Worm (Caenorhabditis elegans) whole organism, young adult: ENCODE measurements around the gene glb-20.

Experiments used
- B0019.2 ChIP-seq: fragments of 200-800 bp; sonication (Bioruptor generic); conservative IDR thresholded peaks from 2 replicates; pipeline ENCODE4 v1.3.6; 2022; ENCODE audit warnings: missing genetic modification reagents, missing genetic modification characterization, missing compliant biosample characterization
- D2030.7 ChIP-seq: fragments of 200-800 bp; sonication (Bioruptor generic); IDR thresholded peaks from 2 replicates; pipeline ENCODE4 v1.3.6; 2022; ENCODE audit warnings: missing genetic modification reagents, missing genetic modification characterization, missing compliant biosample characterization
- F22D6.2 ChIP-seq: sonication (generic microtip); optimal IDR thresholded peaks from 2 replicates; lab custom pipeline; 2016; ENCODE audit warnings: mild to moderate bottlenecking, missing genetic modification characterization, missing compliant biosample characterization
- F33H1.4 ChIP-seq: fragments of 200-800 bp; sonication (Bioruptor generic); IDR thresholded peaks from 2 replicates; pipeline ENCODE4 v1.3.6; 2022; ENCODE audit warnings: missing genetic modification reagents, missing genetic modification characterization, missing compliant biosample characterization
- F49E8.2 ChIP-seq: sonication (generic microtip); optimal IDR thresholded peaks from 3 replicates; lab custom pipeline; 2017; ENCODE audit warnings: missing genetic modification characterization, mild to moderate bottlenecking, missing compliant biosample characterization, antibody characterized with exemption, moderate library complexity; ENCODE audit not compliant: insufficient read depth
- F55B11.4 ChIP-seq: sonication (generic microtip); optimal IDR thresholded peaks from 2 replicates; lab custom pipeline; 2016; ENCODE audit warnings: missing compliant biosample characterization, missing genetic modification characterization, borderline replicate concordance; ENCODE audit not compliant: insufficient read depth
- T07F8.4 ChIP-seq: sonication (generic microtip); optimal IDR thresholded peaks from 2 replicates; lab custom pipeline; 2016; ENCODE audit warnings: mild to moderate bottlenecking, missing genetic modification characterization, moderate library complexity, missing compliant biosample characterization
- Y56A3A.18 ChIP-seq: fragments of 200-800 bp; sonication (Bioruptor generic); IDR thresholded peaks from 2 replicates; pipeline ENCODE4 v1.3.6; 2022; ENCODE audit warnings: missing genetic modification reagents, missing genetic modification characterization, missing compliant biosample characterization
- ZK185.1 ChIP-seq: sonication (generic microtip); optimal IDR thresholded peaks from 2 replicates; lab custom pipeline; 2016; ENCODE audit warnings: mild to moderate bottlenecking, missing genetic modification characterization, missing compliant biosample characterization; ENCODE audit not compliant: poor library complexity, severe bottlenecking
- ama-1 ChIP-seq, 3 experiments: fragments of 150-350 bp in 1 of 3; sonication (generic microtip) in 2 of 3; optimal IDR thresholded peaks; 2 replicates each; lab custom pipeline; 2014 to 2018; ENCODE audit warnings: missing biosample characterization in 2 of 3, missing genetic modification characterization in 2 of 3, missing genetic modification reagents in 2 of 3
- attf-3 ChIP-seq: fragments of 200-800 bp; sonication (Bioruptor generic); conservative IDR thresholded peaks from 2 replicates; pipeline ENCODE4 v1.3.6; 2022; ENCODE audit warnings: missing genetic modification reagents, missing genetic modification characterization, missing compliant biosample characterization
- ccch-3 ChIP-seq: fragments of 200-800 bp; sonication (Bioruptor generic); optimal IDR thresholded peaks from 2 replicates; lab custom pipeline; 2018; ENCODE audit warnings: mild to moderate bottlenecking, missing genetic modification characterization, missing compliant biosample characterization
- cebp-1 ChIP-seq, 2 experiments: fragments of 200-800 bp in 1 of 2; sonication (Bioruptor generic) in 1 of 2; sonication (generic microtip) in 1 of 2; IDR thresholded peaks in 1 of 2; optimal IDR thresholded peaks in 1 of 2; 2 replicates each; pipeline versions ENCODE4 v1.3.6 to Lab custom; 2017 to 2022; ENCODE audit warnings: missing compliant biosample characterization in 2 of 2, missing genetic modification characterization in 2 of 2, mild to moderate bottlenecking in 1 of 2, missing genetic modification reagents in 1 of 2, moderate library complexity in 1 of 2
- ceh-40 ChIP-seq: fragments of 200-800 bp; sonication (Bioruptor generic); IDR thresholded peaks from 2 replicates; pipeline ENCODE4 v1.3.6; 2022; ENCODE audit warnings: missing genetic modification characterization, missing compliant biosample characterization
- dox-1 ChIP-seq: fragments of 200-800 bp; sonication (Bioruptor generic); IDR thresholded peaks from 2 replicates; pipeline ENCODE4 v1.3.6; 2022; ENCODE audit warnings: missing genetic modification reagents, missing genetic modification characterization, missing compliant biosample characterization
- ets-4 ChIP-seq: fragments of 200-800 bp; sonication (Bioruptor generic); optimal IDR thresholded peaks from 2 replicates; lab custom pipeline; 2018; ENCODE audit warnings: mild to moderate bottlenecking, missing genetic modification characterization, missing compliant biosample characterization
- fkh-3 ChIP-seq: sonication (generic microtip); optimal IDR thresholded peaks from 2 replicates; lab custom pipeline; 2016; ENCODE audit warnings: mild to moderate bottlenecking, missing genetic modification characterization, missing compliant biosample characterization
- hmg-1.2 ChIP-seq: fragments of 200-800 bp; sonication (Bioruptor generic); IDR thresholded peaks from 2 replicates; pipeline ENCODE4 v1.3.6; 2022; ENCODE audit warnings: missing genetic modification reagents, missing genetic modification characterization, missing compliant biosample characterization
- lin-40 ChIP-seq: sonication (generic microtip); optimal IDR thresholded peaks from 2 replicates; lab custom pipeline; 2016; ENCODE audit warnings: missing genetic modification characterization, mild to moderate bottlenecking, missing compliant biosample characterization, missing genotype, missing genetic modification reagents
- lir-1 ChIP-seq: fragments of 200-800 bp; sonication (Bioruptor generic); conservative IDR thresholded peaks from 2 replicates; pipeline ENCODE4 v1.3.6; 2022; ENCODE audit warnings: missing genetic modification reagents, missing genetic modification characterization, missing compliant biosample characterization
- lsy-27 ChIP-seq: sonication (generic microtip); optimal IDR thresholded peaks from 2 replicates; lab custom pipeline; 2017; ENCODE audit warnings: missing genetic modification characterization, mild to moderate bottlenecking, missing compliant biosample characterization, antibody characterized with exemption, missing genotype, borderline replicate concordance; ENCODE audit not compliant: insufficient read depth
- madf-6 ChIP-seq: fragments of 200-800 bp; sonication (Bioruptor generic); IDR thresholded peaks from 2 replicates; pipeline ENCODE4 v1.3.6; 2022; ENCODE audit warnings: missing genetic modification reagents, missing genetic modification characterization, missing compliant biosample characterization
- mcd-1 ChIP-seq: fragments of 200-800 bp; sonication (Bioruptor generic); IDR thresholded peaks from 2 replicates; pipeline ENCODE4 v1.3.6; 2022; ENCODE audit warnings: missing genetic modification reagents, missing genetic modification characterization, missing compliant biosample characterization
- nfyb-1 ChIP-seq: fragments of 200-800 bp; sonication (Bioruptor generic); IDR thresholded peaks from 2 replicates; pipeline ENCODE4 v1.3.6; 2022; ENCODE audit warnings: missing genetic modification reagents, missing genetic modification characterization, missing compliant biosample characterization
- nhr-80 ChIP-seq: sonication (generic microtip); optimal IDR thresholded peaks from 2 replicates; lab custom pipeline; 2016; ENCODE audit warnings: missing genetic modification characterization, missing compliant biosample characterization
- sea-2 ChIP-seq: fragments of 200-800 bp; sonication (Bioruptor generic); IDR thresholded peaks from 2 replicates; pipeline ENCODE4 v1.3.6; 2022; ENCODE audit warnings: missing genetic modification characterization, missing compliant biosample characterization
- tbp1 ChIP-seq: fragments of 200-800 bp; sonication (Bioruptor generic); optimal IDR thresholded peaks from 2 replicates; lab custom pipeline; 2018; ENCODE audit warnings: mild to moderate bottlenecking, missing genetic modification characterization, missing compliant biosample characterization
- ztf-18 ChIP-seq: sonication (generic microtip); optimal IDR thresholded peaks from 2 replicates; lab custom pipeline; 2016; ENCODE audit warnings: missing genotype, mild to moderate bottlenecking, missing genetic modification characterization, missing compliant biosample characterization

Gene glb-20

ce11 chrX:13544544-13545021 is 11.4 kb downstream of the glb-20 start (continued):
- TF ChIP-seq lir-1 (GFP tag; lab: Robert Waterston, UW), result no peak
- TF ChIP-seq tbp1 (GFP tag; lab: Kevin White, UChicago), result no peak
- no peak for TF ChIP-seq mcd-1 (GFP tag; lab: Robert Waterston, UW)
- no peak for TF ChIP-seq lsy-27
- TF ChIP-seq Y56A3A.18, result no peak
- TF ChIP-seq T07F8.4, result no peak
- TF ChIP-seq attf-3 (GFP tag; lab: Robert Waterston, UW), result no peak
- no peak for TF ChIP-seq D2030.7 (GFP tag; lab: Robert Waterston, UW)

- TF ChIP-seq ceh-40 (GFP tag; lab: Robert Waterston, UW), result no peak
- TF ChIP-seq ama-1 (optimal IDR thresholded peaks at IDR 0.05; lab: Kevin White, UChicago), result peak; percentile 83
- TF ChIP-seq ama-1 (GFP tag; optimal IDR thresholded peaks at IDR 0.05; lab: Kevin White, UChicago), result no peak
- no peak for TF ChIP-seq ets-4 (GFP tag; lab: Kevin White, UChicago)
- no peak for TF ChIP-seq D2030.7 (GFP tag; lab: Robert Waterston, UW)
- TF ChIP-seq attf-3 (GFP tag; lab: Robert Waterston, UW), result no peak
- TF ChIP-seq ZK185.1 (tag; lab: Kevin White, UChicago), result no peak
- TF ChIP-seq F22D6.2, result no peak
- TF ChIP-seq fkh-3 (tag; lab: Kevin White, UChicago), result peak; percentile 4
- TF ChIP-seq sea-2 (GFP tag; lab: Robert Waterston, UW), result no peak
- TF ChIP-seq madf-6 (GFP tag; lab: Robert Waterston, UW), result no peak
- no peak for TF ChIP-seq F33H1.4 (GFP tag; lab: Robert Waterston, UW)
These were observed 12.6 kb downstream of the glb-20 start for ce11 chrX:13543350-13543749.

- TF ChIP-seq nfyb-1 (0 out of 2 replicates have a peak, but pooled peaks have one; percentile 31), hmg-1.2 (GFP tag; lab: Robert Waterston, UW) (0 out of 2 replicates have a peak, but pooled peaks have one; percentile 13), dox-1 (GFP tag; lab: Robert Waterston, UW) (no peak), F49E8.2 (no peak), ama-1 (optimal IDR thresholded peaks at IDR 0.05; lab: Kevin White, UChicago) (peak; percentile 88), ama-1 (GFP tag; optimal IDR thresholded peaks at IDR 0.05; lab: Kevin White, UChicago) (no peak)
These were observed 13.2 kb downstream of the glb-20 start for ce11 chrX:13542757-13543156.

ce11 chrX:13542236-13542635 is 13.7 kb downstream of the glb-20 start, which contains the start of gene cah-4:
Gene cah-4, plus strand, starts transcription at chrX:13542574.
- TF ChIP-seq ccch-3 (GFP tag; lab: Kevin White, UChicago), result no peak
- peak; percentile 75 for TF ChIP-seq ama-1 (optimal IDR thresholded peaks at IDR 0.05; lab: Kevin White, UChicago)
- no peak for TF ChIP-seq ama-1 (GFP tag; optimal IDR thresholded peaks at IDR 0.05; lab: Kevin White, UChicago)
- TF ChIP-seq ztf-18, result no peak
- TF ChIP-seq B0019.2 (GFP tag; lab: Robert Waterston, UW), result no peak

ce11 chrX:13541335-13541734 is 14.6 kb downstream of the glb-20 start:
- TF ChIP-seq nhr-80 (tag; lab: Kevin White, UChicago) (peak; percentile 21), F55B11.4 (tag; lab: Kevin White, UChicago) (no peak), cebp-1 (GFP tag; IDR thresholded peaks at IDR 0.05; lab: Robert Waterston, UW) (no peak), cebp-1 (tag; optimal IDR thresholded peaks at IDR 0.05; lab: Kevin White, UChicago) (no peak), ama-1 (optimal IDR thresholded peaks at IDR 0.05; lab: Kevin White, UChicago) (peak; percentile 88), ama-1 (GFP tag; optimal IDR thresholded peaks at IDR 0.05; lab: Kevin White, UChicago) (no peak), lin-40 (tag; lab: Kevin White, UChicago) (peak; percentile 35)
